Worm (Caenorhabditis elegans): ENCODE results near the gene F09G2.2.

F09G2.2 gene

DNA sequence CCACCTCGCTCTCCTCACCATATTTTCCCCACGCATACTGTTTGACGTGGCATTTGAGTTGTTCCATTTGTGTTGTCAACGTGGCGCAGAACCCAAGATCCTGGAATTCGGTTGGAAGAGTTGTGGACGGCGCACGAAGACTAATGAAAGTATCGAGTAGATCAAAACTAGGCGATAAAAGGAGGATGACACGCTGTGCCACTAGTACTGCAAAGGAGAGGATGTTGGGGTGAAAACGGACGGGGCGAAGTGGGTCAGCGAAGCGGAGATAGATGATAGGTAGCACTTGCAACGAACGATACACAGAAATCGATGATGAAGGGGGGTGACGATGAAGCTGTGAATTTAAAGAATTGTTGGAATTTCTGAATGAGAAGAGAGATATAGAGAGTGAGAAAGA lies 50.2 kb downstream of the F09G2.2 start, which contains the start of gene C05C8.7:
Gene C05C8.7, minus strand, starts transcription at position 100 of the 400 bp plus-strand sequence.
- TF ChIP-seq ztf-29 (GFP tag; IDR thresholded peaks at IDR 0.05) (no peak), klf-2 (GFP tag; conservative IDR thresholded peaks at IDR 0.05) (no peak), T22C8.4 (GFP tag; IDR thresholded peaks at IDR 0.05) (no peak), cog-1 (tag; optimal IDR thresholded peaks at IDR 0.05) (no peak), ref-1 (GFP tag; conservative IDR thresholded peaks at IDR 0.05) (no peak), med-1 (GFP tag; optimal IDR thresholded peaks at IDR 0.05; ENCODE audit: insufficient read depth) (no peak), flt-1 (GFP tag; IDR thresholded peaks at IDR 0.05) (0 out of 2 replicates have a peak, but pooled peaks have one; percentile 51)

Data from whole organism, midembryonic.